Worm (Caenorhabditis elegans) whole organism, midembryonic: ENCODE results near the gene C23H4.8.

Source experiments
- T22C8.4 ChIP-seq: fragments of 200-800 bp; sonication (Bioruptor generic); IDR thresholded peaks from 2 replicates; pipeline ENCODE4 v1.3.6; 2022; ENCODE audit warnings: missing genetic modification characterization, missing compliant biosample characterization
- cog-1 ChIP-seq: sonication (generic microtip); optimal IDR thresholded peaks from 2 replicates; lab custom pipeline; 2016; ENCODE audit warnings: missing genetic modification characterization, missing compliant biosample characterization
- klf-2 ChIP-seq: fragments of 200-800 bp; sonication (Bioruptor generic); conservative IDR thresholded peaks from 2 replicates; pipeline ENCODE4 v1.3.6; 2022; ENCODE audit warnings: missing genetic modification reagents, missing genetic modification characterization, missing compliant biosample characterization
- med-1 ChIP-seq: sonication (generic microtip); optimal IDR thresholded peaks from 2 replicates; lab custom pipeline; 2017; ENCODE audit warnings: missing genetic modification characterization, mild to moderate bottlenecking, missing compliant biosample characterization, antibody characterized with exemption, missing genetic modification reagents; ENCODE audit not compliant: insufficient read depth
- ref-1 ChIP-seq: fragments of 200-800 bp; sonication (Bioruptor generic); conservative IDR thresholded peaks from 2 replicates; pipeline ENCODE4 v1.3.6; 2022; ENCODE audit warnings: missing genetic modification reagents, missing genetic modification characterization, missing compliant biosample characterization
- tab-1 ChIP-seq: fragments of 200-800 bp; sonication (Bioruptor generic); IDR thresholded peaks from 2 replicates; pipeline ENCODE4 v1.3.6; 2022; ENCODE audit warnings: missing genetic modification characterization, missing compliant biosample characterization
- ztf-23 ChIP-seq: fragments of 200-800 bp; sonication (Bioruptor generic); IDR thresholded peaks from 2 replicates; pipeline ENCODE4 v1.3.6; 2022; ENCODE audit warnings: missing genetic modification reagents, missing genetic modification characterization, missing compliant biosample characterization
- ztf-29 ChIP-seq: fragments of 200-800 bp; sonication (Bioruptor generic); IDR thresholded peaks from 2 replicates; pipeline ENCODE4 v1.3.6; 2022; ENCODE audit warnings: missing genetic modification reagents, missing genetic modification characterization, missing compliant biosample characterization

DNA sequence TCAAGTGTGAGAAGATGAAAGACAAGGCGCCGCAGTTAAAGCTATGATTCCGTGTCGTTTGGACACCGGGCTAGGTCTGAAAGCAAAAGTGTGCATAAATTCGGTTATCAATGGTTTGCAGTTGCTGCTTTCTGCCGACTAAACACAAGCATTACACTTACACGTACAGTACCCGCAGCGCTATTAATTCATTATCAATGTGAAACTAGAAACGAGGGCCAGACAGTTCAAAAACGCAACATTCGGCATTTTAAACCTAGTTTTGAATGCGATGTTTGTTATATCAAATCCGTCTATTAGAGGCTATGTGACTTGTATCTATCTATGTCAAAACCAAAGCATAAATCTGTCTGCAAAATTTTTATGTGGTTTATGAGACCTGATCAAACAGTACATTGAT is 43.1 kb upstream of the C23H4.8 start:
- TF ChIP-seq klf-2 (GFP tag; lab: Robert Waterston, UW) (no peak), ztf-29 (no peak), T22C8.4 (GFP tag; lab: Robert Waterston, UW) (no peak), tab-1 (no peak), ref-1 (GFP tag; lab: Robert Waterston, UW) (no peak), cog-1 (no peak), ztf-23 (no peak), med-1 (GFP tag; lab: Kevin White, UChicago) (no peak)
